Worm (Caenorhabditis elegans) whole organism, L4/young adult: ENCODE data around the gene W08F4.3.

ENCODE experiments used
- W03F9.2 ChIP-seq: fragments of 150-350 bp; optimal IDR thresholded peaks from 2 replicates; lab custom pipeline; 2014; ENCODE audit warnings: missing biosample characterization, missing genetic modification characterization
- dao-5 ChIP-seq: sonication (generic microtip); optimal IDR thresholded peaks from 2 replicates; lab custom pipeline; 2016; ENCODE audit warnings: missing genotype, missing genetic modification characterization, moderate library complexity, missing compliant biosample characterization
- him-1 ChIP-seq: sonication (generic microtip); optimal IDR thresholded peaks from 2 replicates; lab custom pipeline; 2016; ENCODE audit warnings: missing genotype, missing genetic modification reagents, missing genetic modification characterization, missing compliant biosample characterization

- no peak for TF ChIP-seq W03F9.2 (tag; lab: Kevin White, UChicago)
- no peak for TF ChIP-seq him-1
- TF ChIP-seq dao-5, result no peak
Measured at ce11 chrII:601305-601704, 20.9 kb downstream of the W08F4.3 start.
